Worm (Caenorhabditis elegans) whole organism, L1 larva: ENCODE measurements around the gene Y16B4A.2.

ENCODE experiments used
- C04F5.9 ChIP-seq: sonication (generic microtip); optimal IDR thresholded peaks from 2 replicates; lab custom pipeline; 2016; ENCODE audit warnings: missing genetic modification characterization, missing compliant biosample characterization
- C16A3.4 ChIP-seq: fragments of 150-350 bp; optimal IDR thresholded peaks from 2 replicates; lab custom pipeline; 2014; ENCODE audit warnings: missing biosample characterization, missing genetic modification characterization
- F16B12.6 ChIP-seq: fragments of 150-350 bp; optimal IDR thresholded peaks from 2 replicates; lab custom pipeline; 2014; ENCODE audit warnings: missing biosample characterization, missing genetic modification characterization
- Y116A8C.19 ChIP-seq: sonication (generic microtip); optimal IDR thresholded peaks from 2 replicates; lab custom pipeline; 2016; ENCODE audit warnings: missing compliant biosample characterization, missing genetic modification characterization, borderline replicate concordance
- aly-2 ChIP-seq: fragments of 150-350 bp; optimal IDR thresholded peaks from 2 replicates; lab custom pipeline; 2014; ENCODE audit warnings: missing biosample characterization, missing genetic modification characterization
- ama-1 ChIP-seq: fragments of 150-350 bp; optimal IDR thresholded peaks from 2 replicates; lab custom pipeline; 2014
- ceh-63 ChIP-seq: fragments of 200-800 bp; sonication (Bioruptor generic); optimal IDR thresholded peaks from 2 replicates; lab custom pipeline; 2018; ENCODE audit warnings: mild to moderate bottlenecking, missing genetic modification characterization, missing compliant biosample characterization
- ceh-82 ChIP-seq, 3 experiments: fragments of 150-350 bp in 1 of 3; sonication (generic microtip) in 2 of 3; optimal IDR thresholded peaks; 2 replicates each; lab custom pipeline; 2014 to 2017; ENCODE audit warnings: missing biosample characterization in 3 of 3, missing genetic modification characterization in 3 of 3
- ceh-88 ChIP-seq: fragments of 200-800 bp; sonication (Bioruptor generic); IDR thresholded peaks from 2 replicates; pipeline ENCODE4 v1.3.6; 2022; ENCODE audit warnings: missing genetic modification characterization, missing compliant biosample characterization
- ceh-90 ChIP-seq: sonication (generic microtip); optimal IDR thresholded peaks from 2 replicates; lab custom pipeline; 2016; ENCODE audit warnings: missing genetic modification characterization, missing compliant biosample characterization
- ces-1 ChIP-seq: fragments of 150-350 bp; optimal IDR thresholded peaks from 2 replicates; lab custom pipeline; 2014; ENCODE audit warnings: missing biosample characterization, missing genetic modification reagents, missing genetic modification characterization
- dpl-1 ChIP-seq, 3 experiments: fragments of 150-350 bp in 2 of 3; sonication (generic microtip) in 1 of 3; optimal IDR thresholded peaks; 2 replicates each; lab custom pipeline; 2014 to 2017; ENCODE audit warnings: missing biosample characterization in 3 of 3, missing genetic modification characterization in 3 of 3, missing genetic modification reagents in 3 of 3
- efl-1 ChIP-seq, 4 experiments: fragments of 150-350 bp; optimal IDR thresholded peaks in 3 of 4; peaks in 1 of 4; 1 replicate in 1 of 4; 2 replicates in 3 of 4; lab custom pipeline; 2014; ENCODE audit warnings: missing biosample characterization in 2 of 4, missing genetic modification characterization in 2 of 4, missing genetic modification reagents in 2 of 4
- efl-3 ChIP-seq: fragments of 200-800 bp; sonication (Bioruptor generic); optimal IDR thresholded peaks from 2 replicates; lab custom pipeline; 2018; ENCODE audit warnings: mild to moderate bottlenecking, missing genetic modification characterization, missing compliant biosample characterization
- egl-13 ChIP-seq: sonication (generic microtip); optimal IDR thresholded peaks from 2 replicates; lab custom pipeline; 2016; ENCODE audit warnings: missing genotype, missing genetic modification reagents, missing genetic modification characterization, missing compliant biosample characterization
- egl-27 ChIP-seq, 2 experiments: fragments of 150-350 bp in 1 of 2; sonication (generic microtip); optimal IDR thresholded peaks; 3 replicates each; lab custom pipeline; 2017 to 2018; ENCODE audit warnings: missing biosample characterization in 2 of 2, missing genetic modification characterization in 2 of 2, missing genetic modification reagents in 2 of 2
- elt-2 ChIP-seq: sonication (generic microtip); optimal IDR thresholded peaks from 2 replicates; lab custom pipeline; 2016; ENCODE audit warnings: missing genetic modification characterization, mild to moderate bottlenecking, inconsistent platforms, missing compliant biosample characterization, missing genetic modification reagents
- ets-5 ChIP-seq: fragments of 200-800 bp; sonication (Bioruptor generic); IDR thresholded peaks from 2 replicates; pipeline ENCODE4 v1.3.6; 2022; ENCODE audit warnings: missing genetic modification characterization, missing compliant biosample characterization
- fkh-10 ChIP-seq: sonication (generic microtip); optimal IDR thresholded peaks from 2 replicates; lab custom pipeline; 2017; ENCODE audit warnings: missing biosample characterization, missing genetic modification reagents, missing genetic modification characterization
- fkh-8 ChIP-seq: sonication (generic microtip); optimal IDR thresholded peaks from 2 replicates; lab custom pipeline; 2016; ENCODE audit warnings: mild to moderate bottlenecking, missing genetic modification characterization, missing compliant biosample characterization
- grh-1 ChIP-seq: fragments of 200-800 bp; sonication (Bioruptor generic); IDR thresholded peaks from 2 replicates; pipeline ENCODE4 v1.3.6; 2022; ENCODE audit warnings: missing genetic modification reagents, missing genetic modification characterization, missing compliant biosample characterization
- hlh-17 ChIP-seq: fragments of 200-800 bp; sonication (Bioruptor generic); optimal IDR thresholded peaks from 2 replicates; lab custom pipeline; 2018; ENCODE audit warnings: missing genetic modification characterization, mild to moderate bottlenecking, missing compliant biosample characterization, moderate library complexity, borderline replicate concordance
- irx-1 ChIP-seq: sonication (generic microtip); optimal IDR thresholded peaks from 2 replicates; lab custom pipeline; 2016; ENCODE audit warnings: missing genetic modification characterization, missing compliant biosample characterization
- jun-1 ChIP-seq: fragments of 150-350 bp; optimal IDR thresholded peaks from 2 replicates; lab custom pipeline; 2014; ENCODE audit warnings: missing biosample characterization, missing genetic modification reagents, missing genetic modification characterization
- lin-13 ChIP-seq: fragments of 150-350 bp; optimal IDR thresholded peaks from 2 replicates; lab custom pipeline; 2014; ENCODE audit warnings: missing biosample characterization, missing genetic modification reagents, missing genetic modification characterization
- lin-14 ChIP-seq: fragments of 200-800 bp; sonication (Bioruptor generic); optimal IDR thresholded peaks from 2 replicates; lab custom pipeline; 2018; ENCODE audit warnings: mild to moderate bottlenecking, missing genetic modification characterization, moderate library complexity, missing compliant biosample characterization
- lin-15B ChIP-seq: fragments of 150-350 bp; sonication (generic microtip); optimal IDR thresholded peaks from 3 replicates; lab custom pipeline; 2014; ENCODE audit warnings: missing biosample characterization, missing genetic modification characterization
- lin-35 ChIP-seq, 2 experiments: fragments of 150-350 bp; optimal IDR thresholded peaks; 2 replicates each; lab custom pipeline; 2014; ENCODE audit warnings: missing biosample characterization in 2 of 2, missing genetic modification characterization in 2 of 2, missing genetic modification reagents in 2 of 2
- lin-39 ChIP-seq: fragments of 150-350 bp; optimal IDR thresholded peaks from 2 replicates; lab custom pipeline; 2014; ENCODE audit warnings: missing biosample characterization, missing genetic modification reagents, missing genetic modification characterization
- mdl-1 ChIP-seq, 2 experiments: fragments of 150-350 bp; optimal IDR thresholded peaks; 2 replicates each; lab custom pipeline; 2014 to 2017; ENCODE audit warnings: missing biosample characterization in 2 of 2, missing genetic modification characterization in 2 of 2, inconsistent platforms in 1 of 2
- mef-2 ChIP-seq: fragments of 150-350 bp; optimal IDR thresholded peaks from 2 replicates; lab custom pipeline; 2014; ENCODE audit warnings: missing biosample characterization, missing genetic modification characterization
- nhr-11 ChIP-seq: fragments of 150-350 bp; optimal IDR thresholded peaks from 2 replicates; lab custom pipeline; 2014; ENCODE audit warnings: missing biosample characterization, missing genetic modification characterization
- nhr-237 ChIP-seq: fragments of 150-350 bp; optimal IDR thresholded peaks from 2 replicates; lab custom pipeline; 2014; ENCODE audit warnings: missing biosample characterization, missing genetic modification characterization
- nhr-28 ChIP-seq: fragments of 150-350 bp; optimal IDR thresholded peaks from 2 replicates; lab custom pipeline; 2014; ENCODE audit warnings: missing biosample characterization, missing genetic modification characterization
- nhr-47 ChIP-seq: sonication (generic microtip); optimal IDR thresholded peaks from 2 replicates; lab custom pipeline; 2016; ENCODE audit warnings: mild to moderate bottlenecking, missing genetic modification characterization, moderate library complexity, missing compliant biosample characterization
- nhr-76 ChIP-seq: sonication (generic microtip); optimal IDR thresholded peaks from 2 replicates; lab custom pipeline; 2017; ENCODE audit warnings: missing biosample characterization, missing genetic modification characterization
- nhr-77 ChIP-seq: fragments of 150-350 bp; optimal IDR thresholded peaks from 2 replicates; lab custom pipeline; 2014; ENCODE audit warnings: missing biosample characterization, missing genetic modification characterization
- nhr-84 ChIP-seq: sonication (generic microtip); optimal IDR thresholded peaks from 2 replicates; lab custom pipeline; 2017; ENCODE audit warnings: missing biosample characterization, missing genetic modification characterization
- nhr-85 ChIP-seq: sonication (generic microtip); peaks from one replicate; lab custom pipeline; 2016; ENCODE audit warnings: missing genetic modification characterization, inconsistent platforms, missing compliant biosample characterization
- pag-3 ChIP-seq: sonication (generic microtip); optimal IDR thresholded peaks from 2 replicates; lab custom pipeline; 2017; ENCODE audit warnings: missing genetic modification characterization, mild to moderate bottlenecking, missing compliant biosample characterization, antibody characterized with exemption, borderline replicate concordance; ENCODE audit not compliant: insufficient read depth
- pqm-1 ChIP-seq: sonication (generic microtip); optimal IDR thresholded peaks from 3 replicates; lab custom pipeline; 2017; ENCODE audit warnings: missing biosample characterization, missing genetic modification characterization
- skn-1 ChIP-seq: fragments of 150-350 bp; optimal IDR thresholded peaks from 2 replicates; lab custom pipeline; 2014; ENCODE audit warnings: missing biosample characterization, missing genetic modification characterization
- snu-23 ChIP-seq: sonication (generic microtip); optimal IDR thresholded peaks from 2 replicates; lab custom pipeline; 2016; ENCODE audit warnings: missing genetic modification characterization, missing compliant biosample characterization
- sox-4 ChIP-seq: sonication (generic microtip); optimal IDR thresholded peaks from 2 replicates; lab custom pipeline; 2016; ENCODE audit warnings: missing genetic modification characterization, missing compliant biosample characterization
- sptf-1 ChIP-seq: fragments of 150-350 bp; optimal IDR thresholded peaks from 2 replicates; lab custom pipeline; 2014; ENCODE audit warnings: missing biosample characterization, missing genetic modification characterization
- tbx-2 ChIP-seq: sonication (generic microtip); optimal IDR thresholded peaks from 2 replicates; lab custom pipeline; 2016; ENCODE audit warnings: missing genetic modification characterization, missing compliant biosample characterization
- tlp-1 ChIP-seq: fragments of 150-350 bp; optimal IDR thresholded peaks from 2 replicates; lab custom pipeline; 2014; ENCODE audit warnings: missing biosample characterization, missing genetic modification characterization
- unc-62 ChIP-seq: fragments of 150-350 bp; optimal IDR thresholded peaks from 2 replicates; lab custom pipeline; 2014; ENCODE audit warnings: missing biosample characterization, missing genetic modification reagents, missing genetic modification characterization
- unc-86 ChIP-seq: sonication (generic microtip); optimal IDR thresholded peaks from 2 replicates; lab custom pipeline; 2016; ENCODE audit warnings: missing genetic modification characterization, missing compliant biosample characterization
- unc-98 ChIP-seq: fragments of 200-800 bp; sonication (Bioruptor generic); IDR thresholded peaks from 2 replicates; pipeline ENCODE4 v1.3.6; 2022; ENCODE audit warnings: missing genetic modification characterization, missing compliant biosample characterization
- ztf-11 ChIP-seq, 2 experiments: sonication (generic microtip); optimal IDR thresholded peaks; 2 replicates each; lab custom pipeline; 2016 to 2017; ENCODE audit warnings: missing genetic modification characterization in 2 of 2, missing biosample characterization in 1 of 2, missing compliant biosample characterization in 1 of 2
- ztf-4 ChIP-seq: fragments of 150-350 bp; optimal IDR thresholded peaks from 2 replicates; lab custom pipeline; 2014; ENCODE audit warnings: missing biosample characterization, missing genetic modification characterization

The Y16B4A.2 gene

DNA sequence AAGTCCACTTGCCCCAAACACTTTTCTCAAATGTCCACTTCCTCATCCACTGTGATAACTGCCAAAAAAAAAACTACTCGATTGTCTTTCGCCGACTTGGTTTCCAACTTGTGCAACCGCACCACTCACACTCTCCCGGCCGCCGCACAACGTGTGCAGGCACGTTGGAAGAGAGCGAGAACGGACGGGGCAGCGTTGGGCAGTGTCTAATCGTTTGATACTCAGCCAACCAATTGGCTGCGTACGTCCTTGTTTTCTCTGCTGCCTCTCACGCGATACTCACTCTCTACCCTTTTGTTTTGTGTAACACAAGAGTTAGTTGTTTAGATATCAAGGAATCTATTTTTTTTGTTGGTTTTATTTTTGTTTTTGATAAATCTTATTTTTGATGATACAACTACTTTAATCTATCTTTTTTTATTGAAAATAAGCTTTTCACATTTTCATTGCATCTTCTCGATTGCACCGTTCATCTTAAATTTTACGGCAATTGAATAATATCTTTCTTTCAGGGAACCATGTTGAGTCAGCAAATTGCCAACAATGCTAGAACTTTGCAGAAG lies 18.1 kb downstream of the Y16B4A.2 start, which contains the start of gene sucl-1 (continued):
- peak; percentile 46 for TF ChIP-seq unc-86
- TF ChIP-seq skn-1 (tag; lab: Kevin White, UChicago), result peak; percentile 55
- peak; percentile 90 for TF ChIP-seq snu-23 (GFP tag; lab: Kevin White, UChicago)
- peak; percentile 57 to 67 for TF ChIP-seq efl-1 (optimal IDR thresholded peaks at IDR 0.05; lab: Kevin White, UChicago)
- peak; percentile 25 to 73 for TF ChIP-seq efl-1 (GFP tag; optimal IDR thresholded peaks at IDR 0.05 in 1 of 2; lab: Kevin White, UChicago)
- TF ChIP-seq pag-3, result peak; percentile 42
- TF ChIP-seq sptf-1, result no peak
- peak; percentile 68 for TF ChIP-seq nhr-237 (tag; lab: Kevin White, UChicago)
- no peak for TF ChIP-seq C04F5.9 (tag; lab: Kevin White, UChicago)
- no peak for TF ChIP-seq nhr-84 (tag; lab: Kevin White, UChicago)
- TF ChIP-seq C16A3.4 (tag; lab: Kevin White, UChicago), result peak; percentile 84
- TF ChIP-seq F16B12.6, result peak; percentile 52
- peak; percentile 77 for TF ChIP-seq nhr-47
- no peak for TF ChIP-seq Y116A8C.19 (tag; lab: Kevin White, UChicago)
- TF ChIP-seq ama-1, result no peak
- TF ChIP-seq lin-39 (tag; lab: Kevin White, UChicago), result no peak
- TF ChIP-seq aly-2, result peak; percentile 5
- peak; percentile 66 to 74 for TF ChIP-seq lin-35 (GFP tag; optimal IDR thresholded peaks at IDR 0.05; lab: Kevin White, UChicago)
- no peak for TF ChIP-seq ces-1 (GFP tag; lab: Kevin White, UChicago)
- peak; percentile 75 for TF ChIP-seq tbx-2 (tag; lab: Kevin White, UChicago)
- peak; percentile 19 for TF ChIP-seq ztf-4 (tag; lab: Kevin White, UChicago)
- no peak for TF ChIP-seq hlh-17 (GFP tag; lab: Kevin White, UChicago)
- no peak for TF ChIP-seq nhr-28 (tag; lab: Kevin White, UChicago)
- peak; percentile 40 for TF ChIP-seq irx-1 (tag; lab: Kevin White, UChicago)
- TF ChIP-seq nhr-77, result peak; percentile 89
- TF ChIP-seq mdl-1 (tag; optimal IDR thresholded peaks at IDR 0.05; lab: Kevin White, UChicago), result peak in 1 of 2 experiments; percentile 87
- TF ChIP-seq egl-13 (tag; lab: Kevin White, UChicago), result peak; percentile 36
- no peak for TF ChIP-seq ztf-11 (tag; optimal IDR thresholded peaks at IDR 0.05; lab: Kevin White, UChicago)
- TF ChIP-seq fkh-8 (tag; lab: Kevin White, UChicago), result peak; percentile 75
- no peak for TF ChIP-seq nhr-11
- peak; percentile 54 for TF ChIP-seq elt-2 (tag; lab: Kevin White, UChicago)
- no peak for TF ChIP-seq ceh-90 (tag; lab: Kevin White, UChicago)
- no peak for TF ChIP-seq efl-3 (GFP tag; lab: Kevin White, UChicago)
- peak; percentile 71 for TF ChIP-seq jun-1 (tag; lab: Kevin White, UChicago)
- no peak for TF ChIP-seq pqm-1 (tag; lab: Kevin White, UChicago)
- TF ChIP-seq unc-98 (GFP tag; lab: Robert Waterston, UW), result no peak
- TF ChIP-seq tlp-1, result no peak
- no peak for TF ChIP-seq unc-62
- TF ChIP-seq ceh-82 (tag; optimal IDR thresholded peaks at IDR 0.05; lab: Kevin White, UChicago), result peak; percentile 62 to 94 (median 69)
- peak; percentile 43 for TF ChIP-seq lin-13 (GFP tag; lab: Kevin White, UChicago)
- peak; percentile 28 for TF ChIP-seq lin-15B (tag; lab: Kevin White, UChicago)
- peak; percentile 98 for TF ChIP-seq lin-14
- peak; percentile 47; the same call in 1 of the 2 replicates for TF ChIP-seq ceh-88 (GFP tag; lab: Robert Waterston, UW)
- TF ChIP-seq nhr-76 (tag; lab: Kevin White, UChicago), result no peak
- TF ChIP-seq sox-4 (tag; lab: Kevin White, UChicago), result no peak
- peak; percentile 35 to 54 (median 43) for TF ChIP-seq dpl-1 (GFP tag; optimal IDR thresholded peaks at IDR 0.05; lab: Kevin White, UChicago)
- no peak for TF ChIP-seq ets-5
- peak; percentile 87 for TF ChIP-seq nhr-85 (tag; lab: Kevin White, UChicago)
- no peak for TF ChIP-seq ceh-63 (GFP tag; lab: Kevin White, UChicago)
- TF ChIP-seq egl-27 (tag; optimal IDR thresholded peaks at IDR 0.05; lab: Kevin White, UChicago), result peak in 1 of 2 experiments; percentile 55
- TF ChIP-seq mef-2 (tag; lab: Kevin White, UChicago), result peak; percentile 42
- peak; percentile 46 for TF ChIP-seq fkh-10 (GFP tag; lab: Kevin White, UChicago)
- no peak for TF ChIP-seq grh-1 (GFP tag; lab: Robert Waterston, UW)
